Fruit fly (Drosophila melanogaster) whole organism, embryonic: Measurements from ENCODE around the gene pbl.

Experiments
- Blimp-1 ChIP-seq: fragments of 200-800 bp; sonication (Bioruptor generic); optimal IDR thresholded peaks from 3 replicates; lab custom pipeline; 2018; ENCODE audit warnings: missing biosample characterization, missing genetic modification characterization, mild to moderate bottlenecking, moderate library complexity, missing genetic modification reagents
- CG10209 ChIP-seq: fragments of 200-800 bp; sonication (Bioruptor generic); optimal IDR thresholded peaks from 3 replicates; lab custom pipeline; 2017; ENCODE audit warnings: missing biosample characterization, mild to moderate bottlenecking, missing genetic modification characterization, missing genetic modification reagents
- CG11696 ChIP-seq: fragments of 200-800 bp; sonication (Bioruptor generic); IDR thresholded peaks from 2 replicates; pipeline ENCODE4 v1.3.6; 2022; ENCODE audit warnings: missing biosample characterization, missing genetic modification characterization
- CG1233 ChIP-seq: fragments of 200-800 bp; sonication (Bioruptor generic); optimal IDR thresholded peaks from 4 replicates; lab custom pipeline; 2018; ENCODE audit warnings: missing biosample characterization, mild to moderate bottlenecking, missing genetic modification characterization
- CG15696 ChIP-seq: fragments of 200-800 bp; sonication (Bioruptor generic); optimal IDR thresholded peaks from 2 replicates; lab custom pipeline; 2019; ENCODE audit warnings: missing biosample characterization, mild to moderate bottlenecking, missing genetic modification characterization, moderate library complexity
- CG1602 ChIP-seq: fragments of 200-800 bp; sonication (Bioruptor generic); optimal IDR thresholded peaks from 3 replicates; lab custom pipeline; 2016; ENCODE audit warnings: missing biosample characterization, missing genetic modification characterization
- CG16815 ChIP-seq: fragments of 200-800 bp; sonication (Bioruptor generic); optimal IDR thresholded peaks from 3 replicates; lab custom pipeline; 2017; ENCODE audit warnings: missing biosample characterization, mild to moderate bottlenecking, missing genetic modification characterization
- CG17829 ChIP-seq: fragments of 200-800 bp; optimal IDR thresholded peaks from 2 replicates; lab custom pipeline; 2019; ENCODE audit warnings: missing biosample characterization, mild to moderate bottlenecking, missing genetic modification characterization, moderate library complexity
- CG18262 ChIP-seq: fragments of 200-800 bp; optimal IDR thresholded peaks from 3 replicates; lab custom pipeline; 2019; ENCODE audit warnings: missing biosample characterization, mild to moderate bottlenecking, missing genetic modification characterization, moderate library complexity
- CG2678 ChIP-seq: fragments of 200-800 bp; sonication (Bioruptor generic); optimal IDR thresholded peaks from 3 replicates; lab custom pipeline; 2019; ENCODE audit warnings: missing biosample characterization, mild to moderate bottlenecking, missing genetic modification characterization, moderate library complexity
- CG2712 ChIP-seq: fragments of 200-800 bp; optimal IDR thresholded peaks from 3 replicates; lab custom pipeline; 2019; ENCODE audit warnings: missing biosample characterization, mild to moderate bottlenecking, missing genetic modification characterization, moderate library complexity
- CG34422 ChIP-seq: fragments of 200-800 bp; sonication (Bioruptor generic); IDR thresholded peaks from 3 replicates; pipeline ENCODE4 v1.3.6; 2022; ENCODE audit warnings: missing biosample characterization, missing genetic modification characterization
- CG4404 ChIP-seq: fragments of 200-800 bp; sonication (Bioruptor generic); IDR thresholded peaks from 2 replicates; pipeline ENCODE4 v1.3.6; 2022; ENCODE audit warnings: missing biosample characterization, missing genetic modification characterization
- CG4424 ChIP-seq: fragments of 200-800 bp; sonication (Bioruptor generic); optimal IDR thresholded peaks from 3 replicates; lab custom pipeline; 2016; ENCODE audit warnings: missing biosample characterization, missing genetic modification characterization
- CG4707 ChIP-seq: fragments of 200-800 bp; sonication (Bioruptor generic); optimal IDR thresholded peaks from 2 replicates; lab custom pipeline; 2018; ENCODE audit warnings: missing biosample characterization, mild to moderate bottlenecking, missing genetic modification characterization, moderate library complexity
- CG5180 ChIP-seq: fragments of 200-800 bp; sonication (Bioruptor generic); optimal IDR thresholded peaks from 3 replicates; lab custom pipeline; 2017; ENCODE audit warnings: missing biosample characterization, missing genetic modification characterization, mild to moderate bottlenecking, moderate library complexity, missing genetic modification reagents
- CG6689 ChIP-seq: fragments of 200-800 bp; sonication (Bioruptor generic); IDR thresholded peaks from 2 replicates; pipeline ENCODE4 v1.3.6; 2022; ENCODE audit warnings: missing biosample characterization, missing genetic modification characterization
- CG7839 ChIP-seq: fragments of 200-800 bp; sonication (Bioruptor generic); optimal IDR thresholded peaks from 3 replicates; lab custom pipeline; 2018; ENCODE audit warnings: missing biosample characterization, mild to moderate bottlenecking, missing genetic modification characterization, moderate library complexity
- CG8388 ChIP-seq: fragments of 200-800 bp; sonication (Bioruptor generic); optimal IDR thresholded peaks from 2 replicates; lab custom pipeline; 2019; ENCODE audit warnings: missing biosample characterization, mild to moderate bottlenecking, missing genetic modification characterization, moderate library complexity
- CG8765 ChIP-seq: fragments of 200-800 bp; sonication (Bioruptor generic); IDR thresholded peaks from 2 replicates; pipeline ENCODE4 v1.3.6; 2022; ENCODE audit warnings: missing biosample characterization, missing genetic modification characterization
- CG8924 ChIP-seq: fragments of 200-800 bp; optimal IDR thresholded peaks from 3 replicates; lab custom pipeline; 2019; ENCODE audit warnings: missing biosample characterization, mild to moderate bottlenecking, missing genetic modification characterization, moderate library complexity
- CG9215 ChIP-seq: fragments of 200-800 bp; sonication (Bioruptor generic); IDR thresholded peaks from 2 replicates; pipeline ENCODE4 v1.3.6; 2022; ENCODE audit warnings: missing biosample characterization, missing genetic modification characterization
- CG9727 ChIP-seq: fragments of 200-800 bp; sonication (Bioruptor generic); optimal IDR thresholded peaks from 3 replicates; lab custom pipeline; 2017; ENCODE audit warnings: missing biosample characterization, mild to moderate bottlenecking, missing genetic modification characterization
- CG9817 ChIP-seq: fragments of 200-800 bp; sonication (Bioruptor generic); optimal IDR thresholded peaks from 2 replicates; lab custom pipeline; 2018; ENCODE audit warnings: missing biosample characterization, mild to moderate bottlenecking, missing genetic modification characterization, moderate library complexity
- D ChIP-seq, 2 experiments: fragments of 200-800 bp in 1 of 2; fragments of >200 bp in 1 of 2; sonication (Bioruptor generic) in 1 of 2; optimal IDR thresholded peaks; 2 replicates in 1 of 2; 3 replicates in 1 of 2; lab custom pipeline; 2017; ENCODE audit warnings: mild to moderate bottlenecking in 1 of 2, missing biosample characterization in 1 of 2, missing genetic modification characterization in 1 of 2, missing genetic modification reagents in 1 of 2
- D19A ChIP-seq: fragments of 200-800 bp; optimal IDR thresholded peaks from 3 replicates; lab custom pipeline; 2019; ENCODE audit warnings: missing biosample characterization, mild to moderate bottlenecking, missing genetic modification characterization, moderate library complexity
- Dad ChIP-seq: fragments of 200-800 bp; sonication (Bioruptor generic); optimal IDR thresholded peaks from 3 replicates; lab custom pipeline; 2016; ENCODE audit warnings: missing biosample characterization, missing genetic modification characterization
- Dip2 ChIP-seq: fragments of 200-800 bp; sonication (Bioruptor generic); IDR thresholded peaks from 2 replicates; pipeline ENCODE4 v1.3.6; 2022; ENCODE audit warnings: missing biosample characterization, missing genetic modification characterization
- Dll ChIP-seq: fragments of 200-800 bp; sonication (Bioruptor generic); IDR thresholded peaks from 4 replicates; pipeline ENCODE4 v1.3.6; 2022; ENCODE audit warnings: missing biosample characterization, missing genetic modification characterization; ENCODE audit not compliant: partially characterized antibody
- Dref ChIP-seq: fragments of 200-800 bp; sonication (Bioruptor generic); IDR thresholded peaks from 2 replicates; pipeline ENCODE4 v1.3.6; 2022; ENCODE audit warnings: missing biosample characterization, missing genetic modification characterization
- Med ChIP-seq: fragments of 200-800 bp; sonication (Bioruptor generic); peaks from one replicate; lab custom pipeline; 2016; ENCODE audit warnings: missing biosample characterization, missing genetic modification characterization, mild to moderate bottlenecking, inconsistent platforms, moderate library complexity
- Six4 ChIP-seq: fragments of 200-800 bp; sonication (Bioruptor generic); optimal IDR thresholded peaks from 2 replicates; lab custom pipeline; 2016; ENCODE audit warnings: missing biosample characterization, missing genetic modification characterization
- Xrp1 ChIP-seq: fragments of 200-800 bp; sonication (Bioruptor generic); IDR thresholded peaks from 2 replicates; pipeline ENCODE4 v1.3.6; 2022; ENCODE audit warnings: missing biosample characterization, missing genetic modification characterization
- az2 ChIP-seq: fragments of 200-800 bp; sonication (Bioruptor generic); optimal IDR thresholded peaks from 3 replicates; lab custom pipeline; 2016; ENCODE audit warnings: missing biosample characterization, missing genetic modification characterization
- bbx ChIP-seq: fragments of 200-800 bp; sonication (Bioruptor generic); IDR thresholded peaks from 2 replicates; pipeline ENCODE4 v1.3.6; 2022; ENCODE audit warnings: missing biosample characterization, missing genetic modification characterization; ENCODE audit not compliant: partially characterized antibody
- dmrt99B ChIP-seq: fragments of 200-800 bp; sonication (Bioruptor generic); optimal IDR thresholded peaks from 2 replicates; lab custom pipeline; 2018; ENCODE audit warnings: missing biosample characterization, mild to moderate bottlenecking, missing genetic modification characterization, moderate library complexity
- fu2 ChIP-seq: fragments of 200-800 bp; sonication (Bioruptor generic); optimal IDR thresholded peaks from 2 replicates; lab custom pipeline; 2016; ENCODE audit warnings: missing biosample characterization, missing genetic modification characterization
- gem ChIP-seq: fragments of 200-800 bp; sonication (Bioruptor generic); optimal IDR thresholded peaks from 2 replicates; lab custom pipeline; 2019; ENCODE audit warnings: missing biosample characterization, mild to moderate bottlenecking, missing genetic modification characterization, moderate library complexity
- grau ChIP-seq: fragments of 200-800 bp; optimal IDR thresholded peaks from 3 replicates; lab custom pipeline; 2019; ENCODE audit warnings: missing biosample characterization, mild to moderate bottlenecking, missing genetic modification characterization, moderate library complexity
- ind ChIP-seq: fragments of 200-800 bp; sonication (Bioruptor generic); optimal IDR thresholded peaks from 3 replicates; lab custom pipeline; 2016; ENCODE audit warnings: missing biosample characterization, missing genetic modification characterization
- inv ChIP-seq: fragments of 200-800 bp; sonication (Bioruptor generic); IDR thresholded peaks from 2 replicates; pipeline ENCODE4 v1.3.6; 2022; ENCODE audit warnings: missing biosample characterization, missing genetic modification characterization; ENCODE audit not compliant: partially characterized antibody
- kah ChIP-seq: fragments of 200-800 bp; sonication (Bioruptor generic); optimal IDR thresholded peaks from 2 replicates; lab custom pipeline; 2018; ENCODE audit warnings: missing biosample characterization, mild to moderate bottlenecking, missing genetic modification characterization
- lmd ChIP-seq: fragments of 200-800 bp; sonication (Bioruptor generic); IDR thresholded peaks from 2 replicates; pipeline ENCODE4 v1.3.6; 2022; ENCODE audit warnings: missing biosample characterization, missing genetic modification characterization
- pfk ChIP-seq: fragments of 200-800 bp; sonication (Bioruptor generic); optimal IDR thresholded peaks from 2 replicates; lab custom pipeline; 2018; ENCODE audit warnings: missing biosample characterization, mild to moderate bottlenecking, missing genetic modification characterization, moderate library complexity
- phol ChIP-seq: fragments of 200-800 bp; sonication (Bioruptor generic); optimal IDR thresholded peaks from 3 replicates; lab custom pipeline; 2018; ENCODE audit warnings: missing biosample characterization, mild to moderate bottlenecking, missing genetic modification characterization, moderate library complexity
- row ChIP-seq: fragments of 200-800 bp; sonication (Bioruptor generic); IDR thresholded peaks from 3 replicates; pipeline ENCODE4 v1.3.6; 2022; ENCODE audit warnings: missing biosample characterization, missing genetic modification characterization
- sens ChIP-seq: fragments of 200-800 bp; sonication (Bioruptor generic); peaks from one replicate; lab custom pipeline; 2016; ENCODE audit warnings: missing biosample characterization, missing genetic modification characterization
- toy ChIP-seq: fragments of 200-800 bp; sonication (Bioruptor generic); IDR thresholded peaks from 2 replicates; pipeline ENCODE4 v1.3.6; 2022; ENCODE audit warnings: missing biosample characterization, missing genetic modification characterization
- trem ChIP-seq: fragments of 200-800 bp; optimal IDR thresholded peaks from 3 replicates; lab custom pipeline; 2019; ENCODE audit warnings: missing biosample characterization, mild to moderate bottlenecking, missing genetic modification characterization, moderate library complexity
- wor ChIP-seq: fragments of 200-800 bp; sonication (Bioruptor generic); IDR thresholded peaks from 2 replicates; pipeline ENCODE4 v1.3.6; 2022; ENCODE audit warnings: missing biosample characterization, missing genetic modification characterization

Gene pbl

DNA sequence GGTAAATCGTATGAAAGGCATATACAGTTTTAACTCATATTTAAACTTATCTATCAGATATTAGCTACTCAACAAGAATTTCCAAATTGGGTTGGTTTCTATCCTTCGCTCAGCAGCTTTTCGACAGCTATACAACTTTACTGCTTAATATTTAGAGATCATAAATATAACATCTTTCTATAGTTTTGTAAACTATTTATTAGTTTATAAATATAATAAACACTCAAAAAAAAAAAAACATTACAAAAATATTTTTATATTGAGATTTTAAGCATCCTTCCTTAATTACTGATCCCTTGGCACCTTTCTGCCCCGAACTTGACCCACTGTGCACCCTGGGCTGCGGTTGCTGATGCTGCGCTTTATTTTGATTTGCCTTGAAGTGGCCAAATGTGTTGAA lies 41.2 kb upstream of the pbl start:
- TF ChIP-seq ind (GFP tag; lab: Kevin White, UChicago): peak; percentile 24
- peak; percentile 73 for TF ChIP-seq CG16815 (GFP tag; lab: Kevin White, UChicago)
- 0 out of 2 replicates have a peak, but pooled peaks have one; percentile 39 for TF ChIP-seq CG6689 (GFP tag; lab: Robert Waterston, UW)
- peak; percentile 41 for TF ChIP-seq CG7839 (tag; lab: Kevin White, UChicago)
- TF ChIP-seq grau (tag; lab: Kevin White, UChicago): peak; percentile 4
- TF ChIP-seq row (GFP tag; lab: Robert Waterston, UW): peak; percentile 25; the same call in 1 of the 3 replicates
- no peak for TF ChIP-seq kah (GFP tag; lab: Kevin White, UChicago)
- no peak for TF ChIP-seq CG11696 (GFP tag; lab: Robert Waterston, UW)
- no peak for TF ChIP-seq Dad
- TF ChIP-seq CG4707: peak; percentile 54
- TF ChIP-seq CG2678 (tag; lab: Kevin White, UChicago): peak; percentile 50
- TF ChIP-seq D19A (tag; lab: Kevin White, UChicago): peak; percentile 47
- peak; percentile 23 for TF ChIP-seq CG1233 (GFP tag; lab: Kevin White, UChicago)
- TF ChIP-seq fu2 (GFP tag; lab: Kevin White, UChicago): no peak
- TF ChIP-seq trem (tag; lab: Kevin White, UChicago): peak; percentile 0
- peak; percentile 26 for TF ChIP-seq CG10209
- TF ChIP-seq gem (tag; lab: Kevin White, UChicago): peak; percentile 57
- TF ChIP-seq Med (GFP tag; lab: Kevin White, UChicago): peak; percentile 51
- TF ChIP-seq Dref (GFP tag; lab: Robert Waterston, UW): no peak
- TF ChIP-seq CG4404 (GFP tag; lab: Robert Waterston, UW): peak; percentile 15; the same call in 1 of the 2 replicates
- TF ChIP-seq dmrt99B (tag; lab: Kevin White, UChicago): peak; percentile 42
- TF ChIP-seq az2 (GFP tag; lab: Kevin White, UChicago): peak; percentile 21
- TF ChIP-seq toy: no peak
- TF ChIP-seq CG1602 (GFP tag; lab: Kevin White, UChicago): peak; percentile 4
- no peak for TF ChIP-seq bbx (GFP tag; lab: Robert Waterston, UW)
- TF ChIP-seq Six4 (GFP tag; lab: Kevin White, UChicago): peak; percentile 3
- TF ChIP-seq CG18262 (tag; lab: Kevin White, UChicago): peak; percentile 76
- TF ChIP-seq phol (tag; lab: Kevin White, UChicago): peak; percentile 57
- TF ChIP-seq pfk (GFP tag; lab: Kevin White, UChicago): no peak
- peak; percentile 5 for TF ChIP-seq Blimp-1 (GFP tag; lab: Kevin White, UChicago)
- no peak for TF ChIP-seq CG5180 (GFP tag; lab: Kevin White, UChicago)
- TF ChIP-seq CG8765: peak; percentile 37; the same call in 1 of the 2 replicates
- TF ChIP-seq CG9727 (GFP tag; lab: Kevin White, UChicago): peak; percentile 63
- TF ChIP-seq CG34422 (GFP tag; lab: Robert Waterston, UW): no peak
- TF ChIP-seq CG17829 (tag; lab: Kevin White, UChicago): peak; percentile 45
- TF ChIP-seq CG4424 (GFP tag; lab: Kevin White, UChicago): peak; percentile 66
- peak; percentile 4 for TF ChIP-seq CG8388
- peak; percentile 7; the same call in 1 of the 2 replicates for TF ChIP-seq lmd
- TF ChIP-seq Xrp1: peak; percentile 46; the same call in 1 of the 2 replicates
- TF ChIP-seq inv (GFP tag; lab: Robert Waterston, UW): no peak
- peak; percentile 12 for TF ChIP-seq CG8924 (tag; lab: Kevin White, UChicago)
- no peak for TF ChIP-seq wor (GFP tag; lab: Robert Waterston, UW)
- TF ChIP-seq CG2712: peak; percentile 61
- TF ChIP-seq Dip2 (GFP tag; lab: Robert Waterston, UW): no peak
- peak; percentile 84 for TF ChIP-seq sens (GFP tag; lab: Kevin White, UChicago)
- no peak for TF ChIP-seq Dll (GFP tag; lab: Robert Waterston, UW)
- no peak for TF ChIP-seq D (optimal IDR thresholded peaks at IDR 0.05; lab: Kevin White, UChicago)
- peak; percentile 48 for TF ChIP-seq D (GFP tag; optimal IDR thresholded peaks at IDR 0.05; lab: Kevin White, UChicago)
- no peak for TF ChIP-seq CG9215 (GFP tag; lab: Robert Waterston, UW)
- TF ChIP-seq CG15696: peak; percentile 27
- TF ChIP-seq CG9817 (tag; lab: Kevin White, UChicago): no peak
